Fruit fly (Drosophila melanogaster) whole organism: Measurements from ENCODE around the gene CG33061.
A peak's percentile ranks its signal among the peaks of the same experiment; 100 is the strongest.

Experiments
- CG8478 ChIP-seq: fragments of >200 bp; optimal IDR thresholded peaks from 2 replicates; lab custom pipeline; 2018; ENCODE audit warnings: inconsistent platforms
- Dll ChIP-seq: fragments of >200 bp; optimal IDR thresholded peaks from 2 replicates; lab custom pipeline; 2017
- EcR ChIP-seq, 2 experiments: fragments of >200 bp; optimal IDR thresholded peaks; 2 replicates each; lab custom pipeline; 2017; ENCODE audit warnings: missing biosample characterization in 2 of 2, missing genetic modification characterization in 2 of 2, missing genetic modification reagents in 2 of 2
- pan ChIP-seq: fragments of >200 bp; optimal IDR thresholded peaks from 2 replicates; lab custom pipeline; 2017
- psq ChIP-seq: fragments of >200 bp; optimal IDR thresholded peaks from 2 replicates; lab custom pipeline; 2017
- usp ChIP-seq: fragments of >200 bp; optimal IDR thresholded peaks from 2 replicates; lab custom pipeline; 2017; ENCODE audit warnings: missing biosample characterization, missing genetic modification characterization, mixed read lengths

CG33061 gene

dm6 chr3L:16346023-16346422 is 16.4 kb downstream of the CG33061 start, which contains the start of gene CG33257:
Gene CG33257 (plus strand): TSS chr3L:16346323.
- no peak for TF ChIP-seq Dll
- TF ChIP-seq CG8478 (lab: Kevin White, UChicago) = no peak
- TF ChIP-seq pan = no peak
- no peak for TF ChIP-seq EcR (GFP tag; optimal IDR thresholded peaks at IDR 0.05; lab: Kevin White, UChicago)
- TF ChIP-seq psq (lab: Kevin White, UChicago) = no peak
- TF ChIP-seq usp (GFP tag; lab: Kevin White, UChicago) = no peak

dm6 chr3L:16347914-16348313 is 18.3 kb downstream of the CG33061 start, which contains the start of gene mRpS34:
Gene mRpS34 (plus strand): TSS chr3L:16348074.
- TF ChIP-seq psq (lab: Kevin White, UChicago) (no peak), pan (no peak), usp (GFP tag; lab: Kevin White, UChicago) (no peak), Dll (no peak), EcR (GFP tag; optimal IDR thresholded peaks at IDR 0.05; lab: Kevin White, UChicago) (no peak), CG8478 (lab: Kevin White, UChicago) (no peak)

- TF ChIP-seq psq (lab: Kevin White, UChicago) = no peak
- TF ChIP-seq Dll = no peak
- TF ChIP-seq EcR (GFP tag; optimal IDR thresholded peaks at IDR 0.05; lab: Kevin White, UChicago) = no peak
- no peak for TF ChIP-seq usp (GFP tag; lab: Kevin White, UChicago)
- no peak for TF ChIP-seq pan
- no peak for TF ChIP-seq CG8478 (lab: Kevin White, UChicago)
Measured at dm6 chr3L:16349686-16350085, 20.1 kb downstream of the CG33061 start.

dm6 chr3L:16351770-16352429 is 22.3 kb downstream of the CG33061 start, which contains the start of the genes Golgin104 and Tcs3:
Gene Golgin104 (minus strand): TSS chr3L:16351951.
Gene Tcs3 (plus strand): TSS chr3L:16351991.
- TF ChIP-seq pan (no peak), CG8478 (lab: Kevin White, UChicago) (no peak), usp (GFP tag; lab: Kevin White, UChicago) (no peak), EcR (GFP tag; optimal IDR thresholded peaks at IDR 0.05; lab: Kevin White, UChicago) (no peak), Dll (no peak), psq (lab: Kevin White, UChicago) (no peak)

- TF ChIP-seq CG8478 (lab: Kevin White, UChicago) = no peak
- no peak for TF ChIP-seq Dll
- no peak for TF ChIP-seq psq (lab: Kevin White, UChicago)
- TF ChIP-seq usp (GFP tag; lab: Kevin White, UChicago) = no peak
- TF ChIP-seq pan = no peak
- no peak for TF ChIP-seq EcR (GFP tag; optimal IDR thresholded peaks at IDR 0.05; lab: Kevin White, UChicago)
Measured at dm6 chr3L:16354197-16354596, 24.6 kb downstream of the CG33061 start, which contains the start of gene Pdh. Gene Pdh (minus strand): TSS chr3L:16354297.

- no peak for TF ChIP-seq EcR (GFP tag; optimal IDR thresholded peaks at IDR 0.05; lab: Kevin White, UChicago)
Measured at dm6 chr3L:16356171-16356765, 26.7 kb downstream of the CG33061 start.

dm6 chr3L:16357187-16357728 is 27.7 kb downstream of the CG33061 start:
- TF ChIP-seq CG8478 (lab: Kevin White, UChicago) = no peak
- TF ChIP-seq psq (lab: Kevin White, UChicago) = no peak
- TF ChIP-seq Dll = no peak
- TF ChIP-seq usp (GFP tag; lab: Kevin White, UChicago) = no peak
- peak in 1 of 2 experiments; percentile 64 for TF ChIP-seq EcR (GFP tag; optimal IDR thresholded peaks at IDR 0.05; lab: Kevin White, UChicago)
- no peak for TF ChIP-seq pan

- no peak for TF ChIP-seq usp (GFP tag; lab: Kevin White, UChicago)
- TF ChIP-seq Dll = no peak
- no peak for TF ChIP-seq pan
- no peak for TF ChIP-seq psq (lab: Kevin White, UChicago)
- no peak for TF ChIP-seq CG8478 (lab: Kevin White, UChicago)
- TF ChIP-seq EcR (GFP tag; optimal IDR thresholded peaks at IDR 0.05; lab: Kevin White, UChicago) = no peak
Measured at dm6 chr3L:16357860-16358259, 28.3 kb downstream of the CG33061 start.

- TF ChIP-seq usp (GFP tag; lab: Kevin White, UChicago) = no peak
- no peak for TF ChIP-seq Dll
- TF ChIP-seq CG8478 (lab: Kevin White, UChicago) = no peak
- TF ChIP-seq pan = no peak
- TF ChIP-seq psq (lab: Kevin White, UChicago) = no peak
- no peak for TF ChIP-seq EcR (GFP tag; optimal IDR thresholded peaks at IDR 0.05; lab: Kevin White, UChicago)
Measured at dm6 chr3L:16359219-16359748, 29.7 kb downstream of the CG33061 start, which contains the start of gene ringer. Gene ringer (minus strand): TSS chr3L:16359428.

dm6 chr3L:16359795-16360194 is 30.2 kb downstream of the CG33061 start:
- TF ChIP-seq usp (GFP tag; lab: Kevin White, UChicago) (no peak), pan (no peak), CG8478 (lab: Kevin White, UChicago) (no peak), psq (lab: Kevin White, UChicago) (no peak), EcR (GFP tag; optimal IDR thresholded peaks at IDR 0.05; lab: Kevin White, UChicago) (no peak), Dll (no peak)

dm6 chr3L:16361200-16361815 is 31.7 kb downstream of the CG33061 start:
- no peak for TF ChIP-seq Dll
- TF ChIP-seq EcR (GFP tag; optimal IDR thresholded peaks at IDR 0.05; lab: Kevin White, UChicago) = no peak
